Fruit fly (Drosophila melanogaster) whole organism, embryonic: ENCODE measurements around the gene CG42795.

Experiments
- ATbp ChIP-seq: fragments of 200-800 bp; sonication (Bioruptor generic); optimal IDR thresholded peaks from 2 replicates; lab custom pipeline; 2017; ENCODE audit warnings: missing biosample characterization, mild to moderate bottlenecking, missing genetic modification characterization, missing genetic modification reagents
- Aef1 ChIP-seq: fragments of 200-800 bp; sonication (Bioruptor generic); IDR thresholded peaks from 3 replicates; pipeline ENCODE4 v1.3.6; 2022; ENCODE audit warnings: missing biosample characterization, missing genetic modification characterization
- Atf3 ChIP-seq: fragments of 200-800 bp; sonication (Bioruptor generic); optimal IDR thresholded peaks from 3 replicates; lab custom pipeline; 2016; ENCODE audit warnings: missing biosample characterization, missing genetic modification characterization
- Bdp1 ChIP-seq: fragments of 200-800 bp; sonication (Bioruptor generic); optimal IDR thresholded peaks from 3 replicates; lab custom pipeline; 2016; ENCODE audit warnings: missing biosample characterization, missing genetic modification characterization
- CG10366 ChIP-seq: fragments of 200-800 bp; sonication (Bioruptor generic); IDR thresholded peaks from 2 replicates; pipeline ENCODE4 v1.3.6; 2022; ENCODE audit warnings: missing biosample characterization, missing genetic modification characterization
- CG11504 ChIP-seq: fragments of 200-800 bp; sonication (Bioruptor generic); optimal IDR thresholded peaks from 3 replicates; lab custom pipeline; 2019; ENCODE audit warnings: missing biosample characterization, mild to moderate bottlenecking, missing genetic modification characterization, moderate library complexity
- CG12219 ChIP-seq: fragments of 200-800 bp; sonication (Bioruptor generic); optimal IDR thresholded peaks from 3 replicates; lab custom pipeline; 2018; ENCODE audit warnings: missing biosample characterization, mild to moderate bottlenecking, missing genetic modification characterization
- CG12299 ChIP-seq: fragments of 200-800 bp; sonication (Bioruptor generic); optimal IDR thresholded peaks from 2 replicates; lab custom pipeline; 2018; ENCODE audit warnings: missing biosample characterization, mild to moderate bottlenecking, missing genetic modification characterization
- CG1233 ChIP-seq: fragments of 200-800 bp; sonication (Bioruptor generic); optimal IDR thresholded peaks from 4 replicates; lab custom pipeline; 2018; ENCODE audit warnings: missing biosample characterization, mild to moderate bottlenecking, missing genetic modification characterization
- CG13287 ChIP-seq: fragments of 200-800 bp; sonication (Bioruptor generic); IDR thresholded peaks from 2 replicates; pipeline ENCODE4 v1.3.6; 2022; ENCODE audit warnings: missing biosample characterization, missing genetic modification characterization; ENCODE audit not compliant: partially characterized antibody
- CG14441 ChIP-seq: fragments of 200-800 bp; sonication (Bioruptor generic); IDR thresholded peaks from 2 replicates; pipeline ENCODE4 v1.3.6; 2022; ENCODE audit warnings: missing biosample characterization, missing genetic modification characterization
- CG15073 ChIP-seq: fragments of 200-800 bp; sonication (Bioruptor generic); optimal IDR thresholded peaks from 2 replicates; lab custom pipeline; 2016; ENCODE audit warnings: missing biosample characterization, missing genetic modification characterization
- CG1602 ChIP-seq: fragments of 200-800 bp; sonication (Bioruptor generic); optimal IDR thresholded peaks from 3 replicates; lab custom pipeline; 2016; ENCODE audit warnings: missing biosample characterization, missing genetic modification characterization
- CG17385 ChIP-seq: fragments of 200-800 bp; sonication (Bioruptor generic); optimal IDR thresholded peaks from 3 replicates; lab custom pipeline; 2018; ENCODE audit warnings: missing biosample characterization, mild to moderate bottlenecking, missing genetic modification characterization
- CG31388 ChIP-seq: fragments of 200-800 bp; sonication (Bioruptor generic); optimal IDR thresholded peaks from 2 replicates; lab custom pipeline; 2016; ENCODE audit warnings: missing biosample characterization, missing genetic modification characterization
- CG32772 ChIP-seq: fragments of 200-800 bp; sonication (Bioruptor generic); IDR thresholded peaks from 2 replicates; pipeline ENCODE4 v1.3.6; 2022; ENCODE audit warnings: missing biosample characterization, missing genetic modification characterization
- CG33557 ChIP-seq: fragments of 200-800 bp; sonication (Bioruptor generic); optimal IDR thresholded peaks from 2 replicates; lab custom pipeline; 2019; ENCODE audit warnings: missing biosample characterization, mild to moderate bottlenecking, missing genetic modification characterization, moderate library complexity
- CG4360 ChIP-seq: fragments of 200-800 bp; sonication (Bioruptor generic); IDR thresholded peaks from 2 replicates; pipeline ENCODE4 v1.3.6; 2022; ENCODE audit warnings: missing biosample characterization, missing genetic modification characterization
- CG4424 ChIP-seq: fragments of 200-800 bp; sonication (Bioruptor generic); optimal IDR thresholded peaks from 3 replicates; lab custom pipeline; 2016; ENCODE audit warnings: missing biosample characterization, missing genetic modification characterization
- CG6272 ChIP-seq: fragments of 200-800 bp; sonication (Bioruptor generic); IDR thresholded peaks from 2 replicates; pipeline ENCODE4 v1.3.6; 2022; ENCODE audit warnings: missing biosample characterization, missing genetic modification characterization
- CG6689 ChIP-seq: fragments of 200-800 bp; sonication (Bioruptor generic); IDR thresholded peaks from 2 replicates; pipeline ENCODE4 v1.3.6; 2022; ENCODE audit warnings: missing biosample characterization, missing genetic modification characterization
- CG9876 ChIP-seq: fragments of 200-800 bp; sonication (Bioruptor generic); optimal IDR thresholded peaks from 2 replicates; lab custom pipeline; 2016; ENCODE audit warnings: missing biosample characterization, missing genetic modification characterization
- CrebB ChIP-seq: fragments of 200-800 bp; sonication (Bioruptor generic); optimal IDR thresholded peaks from 3 replicates; lab custom pipeline; 2018; ENCODE audit warnings: missing biosample characterization, mild to moderate bottlenecking, missing genetic modification characterization
- Gsc ChIP-seq: fragments of 200-800 bp; sonication (Bioruptor generic); IDR thresholded peaks from 2 replicates; pipeline ENCODE4 v1.3.6; 2022; ENCODE audit warnings: missing biosample characterization, missing genetic modification characterization
- HLH4C ChIP-seq: fragments of 200-800 bp; sonication (Bioruptor generic); IDR thresholded peaks from 3 replicates; pipeline ENCODE4 v1.3.6; 2022; ENCODE audit warnings: missing biosample characterization, missing genetic modification characterization; ENCODE audit not compliant: partially characterized antibody
- Max ChIP-seq: fragments of 200-800 bp; sonication (Bioruptor generic); optimal IDR thresholded peaks from 2 replicates; lab custom pipeline; 2016; ENCODE audit warnings: missing biosample characterization, mild to moderate bottlenecking, missing genetic modification characterization
- Nf-YB ChIP-seq: fragments of 200-800 bp; sonication (Bioruptor generic); optimal IDR thresholded peaks from 3 replicates; lab custom pipeline; 2019; ENCODE audit warnings: missing biosample characterization, mild to moderate bottlenecking, missing genetic modification characterization, moderate library complexity
- Nf-YC ChIP-seq: fragments of 200-800 bp; optimal IDR thresholded peaks from 3 replicates; lab custom pipeline; 2019; ENCODE audit warnings: missing biosample characterization, mild to moderate bottlenecking, missing genetic modification characterization, moderate library complexity
- Ptx1 ChIP-seq: fragments of 200-800 bp; sonication (Bioruptor generic); IDR thresholded peaks from 2 replicates; pipeline ENCODE4 v1.3.6; 2022; ENCODE audit warnings: missing biosample characterization, missing genetic modification characterization
- Stat92E ChIP-seq, 3 experiments: fragments of >200 bp in 2 of 3; fragments of 200-800 bp in 1 of 3; sonication (Bioruptor generic) in 1 of 3; optimal IDR thresholded peaks; 2 replicates each; lab custom pipeline; 2017 to 2019; ENCODE audit warnings: missing biosample characterization in 3 of 3, missing genetic modification characterization in 3 of 3, mild to moderate bottlenecking in 1 of 3, moderate library complexity in 1 of 3
- Vsx1 ChIP-seq: fragments of 200-800 bp; sonication (Bioruptor generic); optimal IDR thresholded peaks from 2 replicates; lab custom pipeline; 2017; ENCODE audit warnings: missing biosample characterization, mild to moderate bottlenecking, missing genetic modification characterization, missing genetic modification reagents
- aop ChIP-seq: fragments of 200-800 bp; sonication (Bioruptor generic); IDR thresholded peaks from 2 replicates; pipeline ENCODE4 v1.3.6; 2022; ENCODE audit warnings: missing biosample characterization, missing genetic modification characterization
- bab2 ChIP-seq: fragments of 200-800 bp; sonication (Bioruptor generic); optimal IDR thresholded peaks from 2 replicates; lab custom pipeline; 2016; ENCODE audit warnings: missing biosample characterization, missing genetic modification characterization
- cato ChIP-seq: fragments of 200-800 bp; sonication (Bioruptor generic); optimal IDR thresholded peaks from 2 replicates; lab custom pipeline; 2016; ENCODE audit warnings: missing biosample characterization, missing genetic modification characterization, borderline replicate concordance
- ci ChIP-seq: fragments of 200-800 bp; sonication (Bioruptor generic); IDR thresholded peaks from 3 replicates; pipeline ENCODE4 v1.3.6; 2022; ENCODE audit warnings: missing biosample characterization, missing genetic modification characterization
- esg ChIP-seq: fragments of 200-800 bp; sonication (Bioruptor generic); conservative IDR thresholded peaks from 2 replicates; pipeline ENCODE4 v1.3.6; 2022; ENCODE audit warnings: missing biosample characterization, missing genetic modification characterization
- fru ChIP-seq: fragments of >200 bp; optimal IDR thresholded peaks from 2 replicates; lab custom pipeline; 2017
- fu2 ChIP-seq: fragments of 200-800 bp; sonication (Bioruptor generic); optimal IDR thresholded peaks from 2 replicates; lab custom pipeline; 2016; ENCODE audit warnings: missing biosample characterization, missing genetic modification characterization
- gce ChIP-seq: fragments of 200-800 bp; sonication (Bioruptor generic); IDR thresholded peaks from 3 replicates; pipeline ENCODE4 v1.3.6; 2022; ENCODE audit warnings: missing biosample characterization, missing genetic modification characterization
- gt ChIP-seq: fragments of 200-800 bp; sonication (Bioruptor generic); IDR thresholded peaks from 2 replicates; pipeline ENCODE4 v1.3.6; 2022; ENCODE audit warnings: missing biosample characterization, missing genetic modification characterization
- ham ChIP-seq: fragments of 200-800 bp; sonication (Bioruptor generic); IDR thresholded peaks from 2 replicates; pipeline ENCODE4 v1.3.6; 2022; ENCODE audit warnings: missing biosample characterization, missing genetic modification characterization
- nerfin-2 ChIP-seq: fragments of 200-800 bp; sonication (Bioruptor generic); IDR thresholded peaks from 2 replicates; pipeline ENCODE4 v1.3.6; 2022; ENCODE audit warnings: missing biosample characterization, missing genetic modification characterization; ENCODE audit not compliant: partially characterized antibody
- pan ChIP-seq, 4 experiments: fragments of >200 bp in 3 of 4; fragments of 200-800 bp in 1 of 4; sonication (Bioruptor generic) in 1 of 4; optimal IDR thresholded peaks in 3 of 4; IDR thresholded peaks in 1 of 4; 2 replicates each; pipeline versions ENCODE4 v1.3.6 to Lab custom; 2017 to 2022; ENCODE audit warnings: missing biosample characterization in 2 of 4, missing genetic modification characterization in 2 of 4, mixed read lengths in 1 of 4
- pb ChIP-seq: fragments of 200-800 bp; sonication (Bioruptor generic); optimal IDR thresholded peaks from 3 replicates; lab custom pipeline; 2016; ENCODE audit warnings: missing biosample characterization, missing genetic modification characterization
- phol ChIP-seq: fragments of 200-800 bp; sonication (Bioruptor generic); optimal IDR thresholded peaks from 3 replicates; lab custom pipeline; 2018; ENCODE audit warnings: missing biosample characterization, mild to moderate bottlenecking, missing genetic modification characterization, moderate library complexity
- prd ChIP-seq, 3 experiments: fragments of >200 bp in 2 of 3; fragments of 200-800 bp in 1 of 3; sonication (Bioruptor generic) in 1 of 3; optimal IDR thresholded peaks in 2 of 3; IDR thresholded peaks in 1 of 3; 2 replicates in 2 of 3; 3 replicates in 1 of 3; pipeline versions ENCODE4 v1.3.6 to Lab custom; 2017 to 2022; ENCODE audit warnings: missing biosample characterization in 1 of 3, missing genetic modification characterization in 1 of 3
- pros ChIP-seq: fragments of 200-800 bp; sonication (Bioruptor generic); optimal IDR thresholded peaks from 3 replicates; lab custom pipeline; 2019; ENCODE audit warnings: missing biosample characterization, mild to moderate bottlenecking, missing genetic modification characterization, moderate library complexity
- salm ChIP-seq: fragments of 200-800 bp; sonication (Bioruptor generic); optimal IDR thresholded peaks from 2 replicates; lab custom pipeline; 2018; ENCODE audit warnings: missing biosample characterization, mild to moderate bottlenecking, missing genetic modification characterization
- sob ChIP-seq: fragments of 200-800 bp; sonication (Bioruptor generic); IDR thresholded peaks from 2 replicates; pipeline ENCODE4 v1.3.6; 2022; ENCODE audit warnings: missing biosample characterization, missing genetic modification characterization
- trh ChIP-seq: fragments of 200-800 bp; sonication (Bioruptor generic); optimal IDR thresholded peaks from 2 replicates; lab custom pipeline; 2016; ENCODE audit warnings: missing biosample characterization, missing genetic modification characterization
- zfh1 ChIP-seq: fragments of 200-800 bp; sonication (Bioruptor generic); IDR thresholded peaks from 3 replicates; pipeline ENCODE4 v1.3.6; 2022; ENCODE audit warnings: missing biosample characterization, missing genetic modification characterization

The CG42795 gene

dm6 chr3R:10203554-10203953 is 21.9 kb upstream of the CG42795 start (continued):
- TF ChIP-seq pros (GFP tag; lab: Kevin White, UChicago) (no peak), nerfin-2 (no peak), CG4424 (GFP tag; lab: Kevin White, UChicago) (peak; percentile 61), CG33557 (GFP tag; lab: Kevin White, UChicago) (peak; percentile 20), CG12299 (tag; lab: Kevin White, UChicago) (no peak), CG9876 (GFP tag; lab: Kevin White, UChicago) (no peak), Ptx1 (GFP tag; lab: Robert Waterston, UW) (no peak), CG4360 (GFP tag; lab: Robert Waterston, UW) (no peak), pb (GFP tag; lab: Kevin White, UChicago) (peak; percentile 26), Nf-YC (tag; lab: Kevin White, UChicago) (no peak), HLH4C (no peak), ATbp (GFP tag; lab: Kevin White, UChicago) (peak; percentile 30), CG14441 (no peak), CG32772 (GFP tag; lab: Robert Waterston, UW) (no peak), prd (optimal IDR thresholded peaks at IDR 0.05; lab: Kevin White, UChicago) (no peak), prd (GFP tag; IDR thresholded peaks at IDR 0.05; lab: Robert Waterston, UW) (0 out of 3 replicates have a peak, but pooled peaks have one; percentile 30), Aef1 (GFP tag; lab: Robert Waterston, UW) (no peak; the same call in 2 of the 3 replicates), CG31388 (GFP tag; lab: Kevin White, UChicago) (no peak), Stat92E (GFP tag; optimal IDR thresholded peaks at IDR 0.05; lab: Kevin White, UChicago) (no peak), fu2 (no peak), trh (GFP tag; lab: Kevin White, UChicago) (no peak), phol (tag; lab: Kevin White, UChicago) (peak; percentile 43), esg (GFP tag; lab: Robert Waterston, UW) (no peak), Nf-YB (no peak), CrebB (no peak), Vsx1 (GFP tag; lab: Kevin White, UChicago) (no peak), salm (tag; lab: Kevin White, UChicago) (no peak), CG12219 (GFP tag; lab: Kevin White, UChicago) (peak; percentile 34), CG10366 (GFP tag; lab: Robert Waterston, UW) (no peak), gce (GFP tag; lab: Robert Waterston, UW) (no peak), Max (no peak), CG13287 (GFP tag; lab: Robert Waterston, UW) (no peak), ci (GFP tag; lab: Robert Waterston, UW) (peak; percentile 73), CG15073 (no peak), CG6689 (GFP tag; lab: Robert Waterston, UW) (no peak), pan (optimal IDR thresholded peaks at IDR 0.05; lab: Kevin White, UChicago) (no peak), pan (GFP tag; optimal IDR thresholded peaks at IDR 0.05 in 1 of 2, IDR thresholded peaks at IDR 0.05 in 1 of 2) (peak in 1 of 2 experiments; percentile 32), CG6272 (GFP tag; lab: Robert Waterston, UW) (no peak), ham (GFP tag; lab: Robert Waterston, UW) (no peak), Bdp1 (GFP tag; lab: Kevin White, UChicago) (no peak), CG1233 (GFP tag; lab: Kevin White, UChicago) (peak; percentile 35), CG1602 (GFP tag; lab: Kevin White, UChicago) (no peak), sob (GFP tag; lab: Robert Waterston, UW) (peak; percentile 20; the same call in 1 of the 2 replicates), cato (GFP tag; lab: Kevin White, UChicago) (no peak), fru (lab: Kevin White, UChicago) (no peak), zfh1 (GFP tag; lab: Robert Waterston, UW) (no peak), aop (GFP tag; lab: Robert Waterston, UW) (no peak), bab2 (GFP tag; lab: Kevin White, UChicago) (no peak), Atf3 (GFP tag; lab: Kevin White, UChicago) (peak; percentile 30), Gsc (GFP tag; lab: Robert Waterston, UW) (no peak), CG11504 (peak; percentile 40), CG17385 (GFP tag; lab: Kevin White, UChicago) (peak; percentile 3), gt (no peak)
